Worm (Caenorhabditis elegans): ENCODE measurements around the gene T26E4.18.

The T26E4.18 gene

ce11 chrV:15766122-15766594, 37.5 kb downstream of the T26E4.18 start, which contains the start of the genes haf-3 and F57A10.2 (continued):
- peak; percentile 86 for TF ChIP-seq pha-4 (tag; optimal IDR thresholded peaks at IDR 0.05)
- TF ChIP-seq dpl-1 (GFP tag; optimal IDR thresholded peaks at IDR 0.05): peak; percentile 97
- peak; percentile 34 for TF ChIP-seq B0261.1 (tag; optimal IDR thresholded peaks at IDR 0.05)
- TF ChIP-seq F39B2.1 (GFP tag; IDR thresholded peaks at IDR 0.05): 0 out of 2 replicates have a peak, but pooled peaks have one; percentile 45
- no peak for TF ChIP-seq aptf-3 (GFP tag; IDR thresholded peaks at IDR 0.05)
- TF ChIP-seq cebp-2 (GFP tag; IDR thresholded peaks at IDR 0.05): no peak
- no peak for TF ChIP-seq lsy-27 (tag; optimal IDR thresholded peaks at IDR 0.05; ENCODE audit: borderline replicate concordance, insufficient read depth)
- peak; percentile 65; the same call in 1 of the 2 replicates for TF ChIP-seq lir-1 (GFP tag; conservative IDR thresholded peaks at IDR 0.05)
- peak; percentile 86 for TF ChIP-seq ceh-100 (GFP tag; IDR thresholded peaks at IDR 0.05)
- no peak for TF ChIP-seq T26A5.8 (tag; optimal IDR thresholded peaks at IDR 0.05)
- TF ChIP-seq somi-1 (GFP tag; optimal IDR thresholded peaks at IDR 0.05): peak; percentile 31
- TF ChIP-seq egl-44 (GFP tag; IDR thresholded peaks at IDR 0.05): no peak
- peak; percentile 57 for TF ChIP-seq hmg-1.2 (GFP tag; IDR thresholded peaks at IDR 0.05)
- no peak for TF ChIP-seq F37B4.10 (GFP tag; IDR thresholded peaks at IDR 0.05)
- TF ChIP-seq efl-1 (GFP tag; optimal IDR thresholded peaks at IDR 0.05): peak; percentile 90
- peak; percentile 38 for TF ChIP-seq chd-7 (tag; optimal IDR thresholded peaks at IDR 0.05)
- no peak for TF ChIP-seq rec-8 (tag; optimal IDR thresholded peaks at IDR 0.05)
- no peak for TF ChIP-seq sdz-38 (tag; optimal IDR thresholded peaks at IDR 0.05)
- no peak for TF ChIP-seq F57A8.1 (GFP tag; optimal IDR thresholded peaks at IDR 0.05)
- TF ChIP-seq zfh-2 (GFP tag; conservative IDR thresholded peaks at IDR 0.05): no peak
- TF ChIP-seq ama-1 (optimal IDR thresholded peaks at IDR 0.05): no peak
- no peak for TF ChIP-seq ama-1 (GFP tag; optimal IDR thresholded peaks at IDR 0.05)
- TF ChIP-seq nhr-90 (tag; optimal IDR thresholded peaks at IDR 0.05): no peak
- TF ChIP-seq let-607 (tag; optimal IDR thresholded peaks at IDR 0.05): peak in 1 of 2 experiments; percentile 71
- peak; percentile 70 for TF ChIP-seq repo-1 (tag; optimal IDR thresholded peaks at IDR 0.05)
- no peak for TF ChIP-seq rpc-1 (optimal IDR thresholded peaks at IDR 0.05)
- TF ChIP-seq rpc-1 (tag; optimal IDR thresholded peaks at IDR 0.05): no peak
- peak; percentile 91 for TF ChIP-seq Y53G8AR.9 (GFP tag; conservative IDR thresholded peaks at IDR 0.05)
- peak; percentile 72 for TF ChIP-seq tbp1 (GFP tag; optimal IDR thresholded peaks at IDR 0.05)
- TF ChIP-seq nfyb-1 (GFP tag; IDR thresholded peaks at IDR 0.05): peak; percentile 92
- TF ChIP-seq D2030.7 (GFP tag; IDR thresholded peaks at IDR 0.05): peak; percentile 83
- TF ChIP-seq pbrm-1 (GFP tag; IDR thresholded peaks at IDR 0.05): peak; percentile 92
- TF ChIP-seq C17E4.6 (GFP tag; IDR thresholded peaks at IDR 0.05): no peak
- TF ChIP-seq nhr-27 (tag; optimal IDR thresholded peaks at IDR 0.05): no peak
- no peak for TF ChIP-seq ztf-28 (GFP tag; IDR thresholded peaks at IDR 0.05)
- no peak for TF ChIP-seq F55B11.4 (tag; optimal IDR thresholded peaks at IDR 0.05; ENCODE audit: borderline replicate concordance, insufficient read depth)
- TF ChIP-seq cebp-1 (GFP tag; IDR thresholded peaks at IDR 0.05): no peak
- peak; percentile 81 for TF ChIP-seq cebp-1 (tag; optimal IDR thresholded peaks at IDR 0.05)
- TF ChIP-seq ceh-40 (GFP tag; IDR thresholded peaks at IDR 0.05): no peak
- peak; percentile 98 for TF ChIP-seq ztf-18 (tag; optimal IDR thresholded peaks at IDR 0.05)
- no peak for TF ChIP-seq hlh-26 (GFP tag; conservative IDR thresholded peaks at IDR 0.05)
- no peak for TF ChIP-seq ceh-58 (GFP tag; IDR thresholded peaks at IDR 0.05)
- no peak for TF ChIP-seq hlh-12 (tag; optimal IDR thresholded peaks at IDR 0.05)
- TF ChIP-seq lin-35 (GFP tag; optimal IDR thresholded peaks at IDR 0.05): peak; percentile 81 to 97 (median 92)
- TF ChIP-seq ztf-3 (GFP tag; optimal IDR thresholded peaks at IDR 0.05): no peak
- no peak for TF ChIP-seq zim-3 (tag; optimal IDR thresholded peaks at IDR 0.05)
- TF ChIP-seq B0019.2 (GFP tag; conservative IDR thresholded peaks at IDR 0.05): no peak
- no peak for TF ChIP-seq nfya-1 (tag; optimal IDR thresholded peaks at IDR 0.05; ENCODE audit: borderline replicate concordance, insufficient read depth)
- TF ChIP-seq lin-40 (tag; optimal IDR thresholded peaks at IDR 0.05): peak; percentile 93
- TF ChIP-seq mxl-1 (tag; optimal IDR thresholded peaks at IDR 0.05): no peak

Data from whole organism, young adult.